Fruit fly (Drosophila melanogaster) whole organism, embryonic: Measurements from ENCODE around the gene CG14840.
A peak's percentile ranks its signal among the peaks of the same experiment; 100 is the strongest.

Experiments
- Blimp-1 ChIP-seq: fragments of 200-800 bp; sonication (Bioruptor generic); optimal IDR thresholded peaks from 3 replicates; lab custom pipeline; 2018; ENCODE audit warnings: missing biosample characterization, missing genetic modification characterization, mild to moderate bottlenecking, moderate library complexity, missing genetic modification reagents
- CG11695 ChIP-seq: fragments of 200-800 bp; sonication (Bioruptor generic); IDR thresholded peaks from 3 replicates; pipeline ENCODE4 v1.3.6; 2022; ENCODE audit warnings: missing biosample characterization, missing genetic modification characterization
- CG12155 ChIP-seq: fragments of 200-800 bp; sonication (Bioruptor generic); optimal IDR thresholded peaks from 3 replicates; lab custom pipeline; 2016; ENCODE audit warnings: missing biosample characterization, missing genetic modification characterization
- CG13775 ChIP-seq: fragments of 200-800 bp; sonication (Bioruptor generic); optimal IDR thresholded peaks from 3 replicates; lab custom pipeline; 2017; ENCODE audit warnings: missing biosample characterization, mild to moderate bottlenecking, missing genetic modification characterization
- CG15073 ChIP-seq: fragments of 200-800 bp; sonication (Bioruptor generic); optimal IDR thresholded peaks from 2 replicates; lab custom pipeline; 2016; ENCODE audit warnings: missing biosample characterization, missing genetic modification characterization
- CG1602 ChIP-seq: fragments of 200-800 bp; sonication (Bioruptor generic); optimal IDR thresholded peaks from 3 replicates; lab custom pipeline; 2016; ENCODE audit warnings: missing biosample characterization, missing genetic modification characterization
- CG16779 ChIP-seq: fragments of 200-800 bp; sonication (Bioruptor generic); IDR thresholded peaks from 2 replicates; pipeline ENCODE4 v1.3.6; 2022; ENCODE audit warnings: missing biosample characterization, missing genetic modification characterization
- CG2199 ChIP-seq: fragments of 200-800 bp; sonication (Bioruptor generic); IDR thresholded peaks from 3 replicates; pipeline ENCODE4 v1.3.6; 2022; ENCODE audit warnings: missing biosample characterization, missing genetic modification characterization
- CG2712 ChIP-seq: fragments of 200-800 bp; optimal IDR thresholded peaks from 3 replicates; lab custom pipeline; 2019; ENCODE audit warnings: missing biosample characterization, mild to moderate bottlenecking, missing genetic modification characterization, moderate library complexity
- CG32767 ChIP-seq: fragments of 200-800 bp; sonication (Bioruptor generic); IDR thresholded peaks from 2 replicates; pipeline ENCODE4 v1.3.6; 2022; ENCODE audit warnings: missing biosample characterization, missing genetic modification characterization
- CG3726 ChIP-seq: fragments of 200-800 bp; sonication (Bioruptor generic); IDR thresholded peaks from 3 replicates; pipeline ENCODE4, ENCODE4 v1.3.6; 2022; ENCODE audit warnings: missing biosample characterization, missing genetic modification characterization
- CG4424 ChIP-seq: fragments of 200-800 bp; sonication (Bioruptor generic); optimal IDR thresholded peaks from 3 replicates; lab custom pipeline; 2016; ENCODE audit warnings: missing biosample characterization, missing genetic modification characterization
- CG9727 ChIP-seq: fragments of 200-800 bp; sonication (Bioruptor generic); optimal IDR thresholded peaks from 3 replicates; lab custom pipeline; 2017; ENCODE audit warnings: missing biosample characterization, mild to moderate bottlenecking, missing genetic modification characterization
- CoRest ChIP-seq: fragments of 200-800 bp; sonication (Bioruptor generic); optimal IDR thresholded peaks from 3 replicates; lab custom pipeline; 2018; ENCODE audit warnings: missing biosample characterization, mild to moderate bottlenecking, missing genetic modification characterization, moderate library complexity
- Deaf1 ChIP-seq: fragments of 200-800 bp; optimal IDR thresholded peaks from 3 replicates; lab custom pipeline; 2019; ENCODE audit warnings: missing biosample characterization, mild to moderate bottlenecking, missing genetic modification characterization, moderate library complexity
- Dp ChIP-seq: fragments of 200-800 bp; sonication (Bioruptor generic); optimal IDR thresholded peaks from 2 replicates; lab custom pipeline; 2018; ENCODE audit warnings: missing biosample characterization, mild to moderate bottlenecking, missing genetic modification characterization, moderate library complexity
- Ets65A ChIP-seq: fragments of 200-800 bp; sonication (Bioruptor generic); peaks from one replicate; lab custom pipeline; 2016; ENCODE audit warnings: missing biosample characterization, missing genetic modification characterization
- Gug ChIP-seq: fragments of 200-800 bp; sonication (Bioruptor generic); IDR thresholded peaks from 4 replicates; pipeline ENCODE4 v1.3.6; 2022; ENCODE audit warnings: missing biosample characterization, missing genetic modification characterization
- H2.0 ChIP-seq: fragments of 200-800 bp; sonication (Bioruptor generic); IDR thresholded peaks from 2 replicates; pipeline ENCODE4 v1.3.6; 2022; ENCODE audit warnings: missing biosample characterization, missing genetic modification characterization
- Kr ChIP-seq: fragments of 200-800 bp; sonication (Bioruptor generic); optimal IDR thresholded peaks from 2 replicates; lab custom pipeline; 2017; ENCODE audit warnings: missing biosample characterization, mild to moderate bottlenecking, missing genetic modification characterization
- Myb ChIP-seq: fragments of 200-800 bp; sonication (Bioruptor generic); optimal IDR thresholded peaks from 2 replicates; lab custom pipeline; 2016; ENCODE audit warnings: missing biosample characterization, missing genetic modification characterization
- NK7.1 ChIP-seq: fragments of 200-800 bp; sonication (Bioruptor generic); optimal IDR thresholded peaks from 3 replicates; lab custom pipeline; 2016; ENCODE audit warnings: missing biosample characterization, missing genetic modification characterization
- Trl ChIP-seq, 3 experiments: fragments of >200 bp in 2 of 3; fragments of 200-800 bp in 1 of 3; sonication (Bioruptor generic) in 1 of 3; optimal IDR thresholded peaks; 2 replicates in 1 of 3; 3 replicates in 2 of 3; lab custom pipeline; 2016 to 2017; ENCODE audit warnings: missing biosample characterization in 1 of 3, missing genetic modification characterization in 1 of 3
- ash1 ChIP-seq: fragments of 200-800 bp; sonication (Bioruptor generic); optimal IDR thresholded peaks from 2 replicates; lab custom pipeline; 2018; ENCODE audit warnings: missing biosample characterization, mild to moderate bottlenecking, missing genetic modification characterization
- crp ChIP-seq, 2 experiments: fragments of 200-800 bp; sonication (Bioruptor generic); optimal IDR thresholded peaks; 2 replicates in 1 of 2; 3 replicates in 1 of 2; lab custom pipeline; 2017; ENCODE audit warnings: missing biosample characterization in 2 of 2, missing genetic modification characterization in 2 of 2, mild to moderate bottlenecking in 1 of 2, moderate library complexity in 1 of 2
- lab ChIP-seq: fragments of 200-800 bp; sonication (Bioruptor generic); optimal IDR thresholded peaks from 3 replicates; lab custom pipeline; 2017; ENCODE audit warnings: missing biosample characterization, missing genetic modification characterization, mild to moderate bottlenecking, moderate library complexity, missing genetic modification reagents
- lov ChIP-seq, 2 experiments: fragments of 200-800 bp in 1 of 2; fragments of >200 bp in 1 of 2; sonication (Bioruptor generic) in 1 of 2; IDR thresholded peaks in 1 of 2; optimal IDR thresholded peaks in 1 of 2; 2 replicates in 1 of 2; 3 replicates in 1 of 2; pipeline versions ENCODE4 v1.3.6 to Lab custom; 2017 to 2022; ENCODE audit warnings: missing biosample characterization in 1 of 2, missing genetic modification characterization in 1 of 2
- nau ChIP-seq: fragments of 200-800 bp; sonication (Bioruptor generic); optimal IDR thresholded peaks from 3 replicates; lab custom pipeline; 2017; ENCODE audit warnings: missing biosample characterization, mild to moderate bottlenecking, missing genetic modification characterization, missing genetic modification reagents
- nerfin-1 ChIP-seq: fragments of 200-800 bp; sonication (Bioruptor generic); optimal IDR thresholded peaks from 3 replicates; lab custom pipeline; 2019; ENCODE audit warnings: missing biosample characterization, mild to moderate bottlenecking, missing genetic modification characterization, moderate library complexity
- run ChIP-seq: fragments of 200-800 bp; sonication (Bioruptor generic); optimal IDR thresholded peaks from 3 replicates; lab custom pipeline; 2018; ENCODE audit warnings: missing biosample characterization, mild to moderate bottlenecking, missing genetic modification characterization
- sqz ChIP-seq: fragments of 200-800 bp; sonication (Bioruptor generic); optimal IDR thresholded peaks from 3 replicates; lab custom pipeline; 2018; ENCODE audit warnings: missing biosample characterization, mild to moderate bottlenecking, missing genetic modification characterization
- tin ChIP-seq: fragments of 200-800 bp; sonication (Bioruptor generic); optimal IDR thresholded peaks from 3 replicates; lab custom pipeline; 2016; ENCODE audit warnings: missing biosample characterization, missing genetic modification characterization

Gene CG14840

dm6 chr3R:14255808-14256207 is 5.2 kb downstream of the CG14840 start, which contains the start of gene CG43179 (continued):
- no peak for TF ChIP-seq CG12155
- no peak for TF ChIP-seq crp (GFP tag; optimal IDR thresholded peaks at IDR 0.05; lab: Kevin White, UChicago)
- no peak for TF ChIP-seq run (tag; lab: Kevin White, UChicago)
- no peak for TF ChIP-seq Trl (optimal IDR thresholded peaks at IDR 0.05; lab: Kevin White, UChicago)
- no peak for TF ChIP-seq Trl (GFP tag; optimal IDR thresholded peaks at IDR 0.05; lab: Kevin White, UChicago)
- no peak for TF ChIP-seq CG2712 (tag; lab: Kevin White, UChicago)
- no peak for TF ChIP-seq CG3726 (GFP tag; lab: Robert Waterston, UW)
- no peak for TF ChIP-seq NK7.1 (GFP tag; lab: Kevin White, UChicago)

- TF ChIP-seq Kr (GFP tag; lab: Kevin White, UChicago): no peak
- TF ChIP-seq lab (GFP tag; lab: Kevin White, UChicago): no peak
- TF ChIP-seq Deaf1 (tag; lab: Kevin White, UChicago): no peak
- peak; percentile 68 for TF ChIP-seq Ets65A (GFP tag; lab: Kevin White, UChicago)
- TF ChIP-seq, all 482 proteins: peak for 1
Observed at dm6 chr3R:14245371-14245770, 15.6 kb downstream of the CG14840 start, which contains the start of gene CG9616. CG9616 (minus strand) TSS chr3R:14245471.

dm6 chr3R:14244577-14244976 is 16.4 kb downstream of the CG14840 start, which contains the start of gene CG43291:
CG43291 (minus strand) TSS chr3R:14244677.
- no peak for TF ChIP-seq Blimp-1 (GFP tag; lab: Kevin White, UChicago)

dm6 chr3R:14229045-14229444 is 32.0 kb downstream of the CG14840 start, which contains the start of gene CG9624:
CG9624 (minus strand) TSS chr3R:14229145.
- TF ChIP-seq CG15073 (GFP tag; lab: Kevin White, UChicago) (no peak), CG16779 (no peak), CoRest (tag; lab: Kevin White, UChicago) (no peak), H2.0 (GFP tag; lab: Robert Waterston, UW) (no peak), sqz (GFP tag; lab: Kevin White, UChicago) (no peak), CG3726 (GFP tag; lab: Robert Waterston, UW) (no peak), Gug (GFP tag; lab: Robert Waterston, UW) (no peak), CG2199 (no peak), Myb (no peak), CG13775 (no peak), lov (optimal IDR thresholded peaks at IDR 0.05; lab: Kevin White, UChicago) (no peak), lov (GFP tag; IDR thresholded peaks at IDR 0.05; lab: Robert Waterston, UW) (no peak), tin (no peak), CG11695 (GFP tag; lab: Robert Waterston, UW) (no peak)

dm6 chr3R:14226662-14227061 is 34.4 kb downstream of the CG14840 start, which contains the start of gene CG9631:
CG9631 (minus strand) TSS chr3R:14226762.
- TF ChIP-seq CG1602 (GFP tag; lab: Kevin White, UChicago) (no peak), CG4424 (no peak), nerfin-1 (tag; lab: Kevin White, UChicago) (no peak), Dp (no peak), CG9727 (GFP tag; lab: Kevin White, UChicago) (no peak), ash1 (GFP tag; lab: Kevin White, UChicago) (no peak), nau (GFP tag; lab: Kevin White, UChicago) (no peak), CG32767 (GFP tag; lab: Robert Waterston, UW) (no peak), Ets65A (GFP tag; lab: Kevin White, UChicago) (peak; percentile 6)
